Worm (Caenorhabditis elegans): ENCODE data around the gene srx-104.

Gene srx-104

DNA sequence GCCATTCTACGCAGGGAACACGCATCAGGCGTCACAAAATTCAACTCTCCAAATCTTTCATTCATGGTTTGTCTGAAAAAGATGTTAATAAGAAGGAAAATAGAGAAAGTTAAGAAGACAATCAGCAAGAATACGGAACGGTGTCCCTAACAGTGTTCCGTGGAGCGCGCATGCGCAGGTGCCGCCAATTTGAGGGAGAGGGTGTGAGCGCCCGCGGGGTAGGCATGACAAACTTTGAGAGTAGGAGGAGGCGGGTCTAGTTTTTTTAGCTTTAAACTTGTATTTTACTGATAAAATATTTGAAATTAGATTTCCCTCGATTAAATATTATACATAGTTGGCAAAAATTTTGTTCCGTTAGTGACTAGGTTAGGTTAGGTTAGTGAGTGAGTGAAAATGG is 19.1 kb downstream of the srx-104 start:
- TF ChIP-seq ceh-100 (GFP tag; IDR thresholded peaks at IDR 0.05) (no peak), K11D2.4 (GFP tag; IDR thresholded peaks at IDR 0.05) (no peak), madf-8 (GFP tag; conservative IDR thresholded peaks at IDR 0.05) (peak; percentile 70), hmg-1.2 (GFP tag; IDR thresholded peaks at IDR 0.05) (peak; percentile 10; the same call in 1 of the 2 replicates), B0035.1 (tag; optimal IDR thresholded peaks at IDR 0.05) (no peak), efl-1 (GFP tag; optimal IDR thresholded peaks at IDR 0.05) (peak; percentile 75), madf-6 (GFP tag; IDR thresholded peaks at IDR 0.05) (peak; percentile 86), xnd-1 (tag; optimal IDR thresholded peaks at IDR 0.05) (peak; percentile 34), somi-1 (GFP tag; optimal IDR thresholded peaks at IDR 0.05) (no peak), dpl-1 (GFP tag; optimal IDR thresholded peaks at IDR 0.05) (peak; percentile 34)

DNA sequence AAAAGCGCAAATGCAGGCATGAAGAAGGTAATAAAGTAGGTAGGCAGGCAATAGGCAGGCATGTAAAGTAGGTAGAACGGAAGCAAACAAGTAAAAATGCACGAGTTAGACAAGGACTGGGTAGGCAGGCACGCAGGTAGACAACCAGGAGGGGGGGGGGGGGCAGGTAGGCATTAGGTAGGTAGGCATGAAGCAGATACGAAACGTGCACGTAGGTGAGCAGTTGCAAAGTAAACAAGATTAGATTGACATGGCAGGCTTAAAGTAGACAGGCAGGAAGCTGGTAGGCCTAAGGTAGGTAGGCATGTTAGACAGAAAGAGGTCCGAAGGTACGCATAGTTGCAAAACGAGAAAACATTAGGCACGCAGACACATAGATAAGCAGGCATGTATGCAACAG is 20.5 kb downstream of the srx-104 start:
- TF ChIP-seq nhr-27 (tag; optimal IDR thresholded peaks at IDR 0.05) = no peak
- no peak for TF ChIP-seq F33H1.4 (GFP tag; IDR thresholded peaks at IDR 0.05)
- no peak for TF ChIP-seq fkh-3 (tag; optimal IDR thresholded peaks at IDR 0.05)
- no peak for TF ChIP-seq cebp-2 (GFP tag; IDR thresholded peaks at IDR 0.05)

DNA sequence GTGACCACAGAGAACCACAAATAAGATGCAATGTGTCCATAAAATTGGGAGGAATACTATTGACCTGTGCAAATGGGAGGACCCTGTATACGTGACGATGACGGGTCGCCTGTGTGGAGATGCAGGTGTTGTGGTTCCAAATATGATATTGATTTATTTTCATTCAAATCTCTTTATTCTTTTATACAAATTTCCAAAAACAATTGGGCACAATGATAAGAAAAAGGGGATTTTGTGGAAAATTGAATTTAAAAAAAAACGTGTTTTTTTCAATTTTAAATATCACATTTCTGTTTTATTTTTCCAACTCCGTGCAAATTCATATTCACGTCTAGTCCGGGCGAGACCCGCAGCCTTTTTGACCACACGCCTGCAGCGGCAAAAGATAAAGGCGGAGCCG is 24.3 kb downstream of the srx-104 start, which contains the start of gene F19B10.2:
F19B10.2 (plus strand) TSS at position 301 of the 400 bp plus-strand sequence.
- no peak for TF ChIP-seq madf-3 (GFP tag; IDR thresholded peaks at IDR 0.05)
- TF ChIP-seq dpff-1 (tag; optimal IDR thresholded peaks at IDR 0.05) = no peak
- no peak for TF ChIP-seq snpc-4 (GFP tag; optimal IDR thresholded peaks at IDR 0.05)
- no peak for TF ChIP-seq snpc-4 (tag; optimal IDR thresholded peaks at IDR 0.05)
- no peak for TF ChIP-seq tbp1 (GFP tag; optimal IDR thresholded peaks at IDR 0.05)
- no peak for TF ChIP-seq mes-4 (tag; optimal IDR thresholded peaks at IDR 0.05)
- no peak for TF ChIP-seq unc-62 (GFP tag; optimal IDR thresholded peaks at IDR 0.05)
- TF ChIP-seq ztf-22 (GFP tag; optimal IDR thresholded peaks at IDR 0.05) = no peak
- TF ChIP-seq F22D6.2 (tag; optimal IDR thresholded peaks at IDR 0.05) = no peak
- no peak for TF ChIP-seq C17E4.6 (GFP tag; IDR thresholded peaks at IDR 0.05)
- no peak for TF ChIP-seq mcd-1 (GFP tag; IDR thresholded peaks at IDR 0.05)
- no peak for TF ChIP-seq ceh-100 (GFP tag; IDR thresholded peaks at IDR 0.05)
- TF ChIP-seq ets-4 (GFP tag; optimal IDR thresholded peaks at IDR 0.05) = no peak
- no peak for TF ChIP-seq lin-26 (GFP tag; IDR thresholded peaks at IDR 0.05)
- no peak for TF ChIP-seq dpl-1 (GFP tag; optimal IDR thresholded peaks at IDR 0.05)
- TF ChIP-seq sptf-2 (GFP tag; optimal IDR thresholded peaks at IDR 0.05) = no peak
- TF ChIP-seq C06A6.2 (GFP tag; conservative IDR thresholded peaks at IDR 0.05) = no peak
- TF ChIP-seq hmg-20 (GFP tag; IDR thresholded peaks at IDR 0.05) = no peak

DNA sequence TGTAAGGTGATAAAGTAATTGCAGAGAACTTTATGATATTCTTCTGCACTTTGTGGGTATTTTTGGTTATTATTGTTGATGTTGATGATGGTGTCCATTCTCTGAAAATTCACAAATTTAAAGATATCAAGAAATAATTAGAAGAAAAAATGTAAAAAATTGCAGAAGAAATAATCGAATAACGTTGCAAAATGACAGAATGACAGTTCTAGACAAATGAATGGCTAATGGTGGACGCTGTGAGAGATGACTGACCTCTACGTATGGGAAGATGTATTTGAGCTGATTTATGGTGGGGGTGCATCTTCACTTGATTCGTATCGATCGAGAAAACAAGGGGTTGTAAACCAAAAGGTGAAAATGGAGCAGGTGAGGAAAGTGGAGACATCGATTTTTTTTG is 26.0 kb downstream of the srx-104 start, which contains the start of gene sea-1:
sea-1 (minus strand) TSS at position 101 of the 400 bp plus-strand sequence.
- TF ChIP-seq ztf-6 (GFP tag; IDR thresholded peaks at IDR 0.05) = no peak
- TF ChIP-seq ZK185.1 (tag; optimal IDR thresholded peaks at IDR 0.05; ENCODE audit: poor library complexity, severe bottlenecking) = no peak

DNA sequence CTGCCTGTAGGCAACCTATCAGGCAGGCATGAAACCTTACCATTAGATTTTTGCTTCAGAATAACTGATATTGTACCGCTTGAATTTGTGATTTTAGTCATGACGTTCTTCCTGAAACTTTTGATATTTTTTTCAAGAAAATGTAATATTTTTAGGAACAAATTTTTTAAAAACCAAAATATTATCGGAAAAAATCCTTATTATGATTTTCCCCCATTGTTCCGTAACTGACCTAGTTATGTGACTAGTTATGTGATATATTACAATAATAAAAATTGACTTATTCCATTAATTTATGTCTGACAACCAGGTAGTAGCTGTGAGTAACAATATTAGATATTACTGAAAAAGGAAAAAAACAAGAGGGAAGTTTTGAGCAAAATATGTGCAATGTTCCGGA is 28.5 kb downstream of the srx-104 start, which contains the start of gene srx-98:
srx-98 (minus strand) TSS at position 101 of the 400 bp plus-strand sequence.
- TF ChIP-seq ztf-3 (GFP tag; optimal IDR thresholded peaks at IDR 0.05) (no peak), lin-54 (GFP tag; optimal IDR thresholded peaks at IDR 0.05) (no peak), ZK185.1 (tag; optimal IDR thresholded peaks at IDR 0.05; ENCODE audit: poor library complexity, severe bottlenecking) (no peak), madf-8 (GFP tag; conservative IDR thresholded peaks at IDR 0.05) (no peak), ztf-18 (tag; optimal IDR thresholded peaks at IDR 0.05) (no peak), him-1 (tag; optimal IDR thresholded peaks at IDR 0.05) (no peak), zfh-2 (GFP tag; conservative IDR thresholded peaks at IDR 0.05) (no peak), mel-28 (tag; optimal IDR thresholded peaks at IDR 0.05; ENCODE audit: borderline replicate concordance) (no peak), nfyb-1 (GFP tag; IDR thresholded peaks at IDR 0.05) (no peak), D2030.7 (GFP tag; IDR thresholded peaks at IDR 0.05) (no peak), bed-1 (GFP tag; IDR thresholded peaks at IDR 0.05) (no peak), pha-4 (tag; optimal IDR thresholded peaks at IDR 0.05) (no peak), ets-4 (GFP tag; optimal IDR thresholded peaks at IDR 0.05) (no peak), Y56A3A.18 (GFP tag; IDR thresholded peaks at IDR 0.05) (no peak)

All from whole organism, young adult.